Worm (Caenorhabditis elegans) whole organism, mixed stage, embryonic: Measurements from ENCODE around the gene ska-3.

Experiments
- M03D4.4 ChIP-seq: sonication (generic microtip); optimal IDR thresholded peaks from 2 replicates; lab custom pipeline; 2017; ENCODE audit warnings: mild to moderate bottlenecking, missing genetic modification characterization, missing compliant biosample characterization
- bed-3 ChIP-seq: fragments of 200-800 bp; sonication (Bioruptor generic); optimal IDR thresholded peaks from 3 replicates; lab custom pipeline; 2018; ENCODE audit warnings: mild to moderate bottlenecking, missing genetic modification characterization, moderate library complexity, missing compliant biosample characterization
- blmp-1 ChIP-seq: fragments of 150-350 bp; optimal IDR thresholded peaks from 2 replicates; lab custom pipeline; 2014; ENCODE audit warnings: missing biosample characterization, missing genetic modification characterization
- ceh-39 ChIP-seq: fragments of 150-350 bp; optimal IDR thresholded peaks from 2 replicates; lab custom pipeline; 2014; ENCODE audit warnings: missing biosample characterization, missing genetic modification characterization
- ceh-43 ChIP-seq: fragments of 200-800 bp; sonication (Bioruptor generic); optimal IDR thresholded peaks from 2 replicates; lab custom pipeline; 2018; ENCODE audit warnings: mild to moderate bottlenecking, missing genetic modification characterization, moderate library complexity, missing compliant biosample characterization
- ceh-83 ChIP-seq: fragments of 200-800 bp; sonication (Bioruptor generic); optimal IDR thresholded peaks from 2 replicates; lab custom pipeline; 2018; ENCODE audit warnings: mild to moderate bottlenecking, missing genetic modification characterization, missing compliant biosample characterization
- ces-1 ChIP-seq: fragments of 150-350 bp; optimal IDR thresholded peaks from 2 replicates; lab custom pipeline; 2014; ENCODE audit warnings: missing biosample characterization, missing genetic modification reagents, missing genetic modification characterization
- cnd-1 ChIP-seq: fragments of 200-800 bp; sonication (Bioruptor generic); optimal IDR thresholded peaks from 2 replicates; lab custom pipeline; 2018; ENCODE audit warnings: mild to moderate bottlenecking, missing genetic modification characterization, missing compliant biosample characterization
- drap-1 ChIP-seq: fragments of 200-800 bp; sonication (Bioruptor generic); optimal IDR thresholded peaks from 3 replicates; lab custom pipeline; 2018; ENCODE audit warnings: mild to moderate bottlenecking, missing genetic modification characterization, missing compliant biosample characterization
- elt-1 ChIP-seq: sonication (generic microtip); optimal IDR thresholded peaks from 2 replicates; lab custom pipeline; 2017; ENCODE audit warnings: missing genetic modification characterization, mild to moderate bottlenecking, missing compliant biosample characterization, antibody characterized with exemption, moderate library complexity, borderline replicate concordance; ENCODE audit not compliant: insufficient read depth
- elt-3 ChIP-seq: fragments of 150-350 bp; optimal IDR thresholded peaks from 2 replicates; lab custom pipeline; 2014; ENCODE audit warnings: missing biosample characterization, missing genetic modification characterization
- ham-2 ChIP-seq: fragments of 200-800 bp; sonication (Bioruptor generic); optimal IDR thresholded peaks from 2 replicates; lab custom pipeline; 2018; ENCODE audit warnings: mild to moderate bottlenecking, missing genetic modification characterization, missing compliant biosample characterization
- hlh-1 ChIP-seq: fragments of 150-350 bp; optimal IDR thresholded peaks from 2 replicates; lab custom pipeline; 2014; ENCODE audit warnings: missing biosample characterization, missing genetic modification reagents, missing genetic modification characterization
- lin-13 ChIP-seq: fragments of 150-350 bp; optimal IDR thresholded peaks from 2 replicates; lab custom pipeline; 2014; ENCODE audit warnings: missing biosample characterization, missing genetic modification characterization
- lsy-2 ChIP-seq: fragments of 150-350 bp; optimal IDR thresholded peaks from 2 replicates; lab custom pipeline; 2014; ENCODE audit warnings: missing biosample characterization, missing genetic modification characterization
- mab-5 ChIP-seq: fragments of 150-350 bp; optimal IDR thresholded peaks from 2 replicates; lab custom pipeline; 2014; ENCODE audit warnings: missing biosample characterization, missing genetic modification characterization
- mep-1 ChIP-seq: fragments of 150-350 bp; optimal IDR thresholded peaks from 2 replicates; lab custom pipeline; 2017; ENCODE audit warnings: missing biosample characterization, missing genetic modification reagents, missing genetic modification characterization, inconsistent platforms
- mls-2 ChIP-seq: sonication (generic microtip); optimal IDR thresholded peaks from 2 replicates; lab custom pipeline; 2016; ENCODE audit warnings: mild to moderate bottlenecking, missing genetic modification characterization, moderate library complexity, missing compliant biosample characterization
- nhr-2 ChIP-seq: fragments of 150-350 bp; optimal IDR thresholded peaks from 2 replicates; lab custom pipeline; 2014; ENCODE audit warnings: missing biosample characterization, missing genetic modification characterization
- nhr-237 ChIP-seq: fragments of 150-350 bp; optimal IDR thresholded peaks from 2 replicates; lab custom pipeline; 2014; ENCODE audit warnings: missing biosample characterization, missing genetic modification characterization
- nhr-28 ChIP-seq: fragments of 150-350 bp; optimal IDR thresholded peaks from 2 replicates; lab custom pipeline; 2014; ENCODE audit warnings: missing biosample characterization, missing genetic modification characterization
- nhr-76 ChIP-seq: sonication (generic microtip); optimal IDR thresholded peaks from 2 replicates; lab custom pipeline; 2017; ENCODE audit warnings: missing biosample characterization, missing genetic modification characterization
- pha-4 ChIP-seq: fragments of 150-350 bp; optimal IDR thresholded peaks from 2 replicates; lab custom pipeline; 2018; ENCODE audit warnings: missing biosample characterization, missing genetic modification reagents, missing genetic modification characterization
- sem-2 ChIP-seq: fragments of 200-800 bp; sonication (Bioruptor generic); optimal IDR thresholded peaks from 2 replicates; lab custom pipeline; 2018; ENCODE audit warnings: mild to moderate bottlenecking, missing genetic modification characterization, missing compliant biosample characterization
- snpc-4 ChIP-seq: fragments of 150-350 bp; optimal IDR thresholded peaks from 2 replicates; lab custom pipeline; 2014; ENCODE audit warnings: missing biosample characterization, missing genetic modification characterization
- sptf-1 ChIP-seq: sonication (generic microtip); optimal IDR thresholded peaks from 2 replicates; lab custom pipeline; 2017; ENCODE audit warnings: mild to moderate bottlenecking, missing genetic modification characterization, moderate library complexity, missing compliant biosample characterization
- unc-120 ChIP-seq: sonication (generic microtip); optimal IDR thresholded peaks from 2 replicates; lab custom pipeline; 2017; ENCODE audit warnings: missing genetic modification characterization, missing compliant biosample characterization; ENCODE audit not compliant: poor library complexity, severe bottlenecking
- unc-62 ChIP-seq: fragments of 150-350 bp; optimal IDR thresholded peaks from 2 replicates; lab custom pipeline; 2014; ENCODE audit warnings: missing biosample characterization, missing genetic modification reagents, missing genetic modification characterization
- zip-8 ChIP-seq: fragments of 150-350 bp; optimal IDR thresholded peaks from 2 replicates; lab custom pipeline; 2014; ENCODE audit warnings: missing biosample characterization, missing genetic modification characterization
- ztf-11 ChIP-seq: fragments of 150-350 bp; optimal IDR thresholded peaks from 2 replicates; lab custom pipeline; 2014; ENCODE audit warnings: missing biosample characterization, missing genetic modification characterization

Gene ska-3

DNA sequence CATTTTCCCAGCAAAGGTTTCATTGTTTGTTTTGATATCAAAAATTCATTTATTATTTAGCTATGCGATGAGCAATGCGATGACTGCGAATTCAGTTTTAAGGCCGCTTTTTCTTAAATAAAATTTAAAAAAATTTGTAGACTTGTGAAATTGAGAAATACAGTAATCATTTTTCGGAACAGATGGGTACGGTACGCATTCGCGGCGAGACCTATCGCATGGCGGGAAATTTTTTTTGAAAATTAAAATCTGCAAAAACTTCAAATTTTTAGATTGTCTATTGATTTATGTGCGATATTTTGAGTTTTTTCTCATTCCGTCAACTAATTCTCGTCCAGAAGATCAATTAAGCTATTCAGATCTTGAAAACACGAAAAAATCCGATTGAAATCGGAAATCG lies 15.3 kb downstream of the ska-3 start:
- TF ChIP-seq mep-1 (no peak), elt-1 (tag; lab: Kevin White, UChicago) (no peak), lsy-2 (tag; lab: Kevin White, UChicago) (no peak), nhr-76 (tag; lab: Kevin White, UChicago) (no peak), ceh-39 (tag; lab: Kevin White, UChicago) (no peak), ces-1 (GFP tag; lab: Kevin White, UChicago) (no peak), drap-1 (GFP tag; lab: Kevin White, UChicago) (no peak), unc-62 (GFP tag; lab: Kevin White, UChicago) (no peak), nhr-2 (tag; lab: Kevin White, UChicago) (no peak), nhr-28 (tag; lab: Kevin White, UChicago) (no peak), mab-5 (no peak), elt-3 (tag; lab: Kevin White, UChicago) (no peak), ceh-43 (GFP tag; lab: Kevin White, UChicago) (no peak), ceh-83 (no peak), blmp-1 (tag; lab: Kevin White, UChicago) (no peak), cnd-1 (no peak)

DNA sequence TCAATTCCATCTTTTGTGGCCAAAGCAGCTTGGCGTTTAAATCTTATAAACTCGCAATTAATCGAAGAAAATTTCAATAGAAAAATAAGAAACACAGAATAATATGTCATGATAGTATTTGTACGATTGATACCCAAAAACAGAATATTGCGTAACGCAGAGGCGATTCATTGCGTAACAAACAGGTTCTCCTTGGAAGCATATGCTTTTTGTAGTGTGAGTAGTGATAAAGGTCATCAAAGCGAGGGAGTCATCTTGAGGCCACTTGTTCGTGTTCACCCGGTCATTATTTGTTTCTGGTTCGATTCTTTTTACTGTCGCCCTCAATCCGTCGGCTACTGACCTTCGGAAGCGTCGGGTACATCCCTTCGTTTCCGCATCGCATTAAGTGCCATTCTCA lies 17.8 kb downstream of the ska-3 start, which contains the start of gene F54E7.6:
F54E7.6 (minus strand) TSS at position 110 of the 400 bp plus-strand sequence.
- TF ChIP-seq ham-2, result peak; percentile 42
- peak; percentile 99 for TF ChIP-seq zip-8
- no peak for TF ChIP-seq ces-1 (GFP tag; lab: Kevin White, UChicago)
- TF ChIP-seq, all 35 proteins: peak for 2

DNA sequence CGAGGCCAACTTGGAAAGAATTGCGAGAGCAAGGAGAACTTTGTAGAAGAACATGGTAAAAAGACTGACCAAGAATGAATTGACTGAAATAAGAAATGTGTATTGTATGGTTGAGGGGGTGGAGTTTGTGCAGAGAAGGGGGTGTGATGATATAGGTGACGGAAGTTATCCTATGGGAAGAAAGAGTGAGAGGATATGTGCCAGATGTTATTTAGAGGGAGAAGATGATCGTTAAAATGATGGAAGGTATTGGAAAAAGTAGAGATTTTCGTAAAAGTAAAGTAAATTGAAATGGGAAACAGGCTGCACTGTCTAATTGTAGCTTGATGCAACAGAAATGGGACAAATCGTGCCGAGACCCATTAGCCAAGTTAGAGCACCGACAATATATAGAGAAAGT lies 21.9 kb downstream of the ska-3 start, which contains the start of gene sdz-21:
sdz-21 (minus strand) TSS at position 101 of the 400 bp plus-strand sequence.
- TF ChIP-seq ceh-83 (no peak), bed-3 (GFP tag; lab: Kevin White, UChicago) (no peak), nhr-76 (tag; lab: Kevin White, UChicago) (no peak), sem-2 (GFP tag; lab: Kevin White, UChicago) (no peak), blmp-1 (tag; lab: Kevin White, UChicago) (no peak), nhr-237 (tag; lab: Kevin White, UChicago) (no peak), sptf-1 (tag; lab: Kevin White, UChicago) (no peak), elt-3 (tag; lab: Kevin White, UChicago) (no peak), drap-1 (GFP tag; lab: Kevin White, UChicago) (no peak), mls-2 (tag; lab: Kevin White, UChicago) (no peak), mab-5 (no peak), elt-1 (tag; lab: Kevin White, UChicago) (no peak)

DNA sequence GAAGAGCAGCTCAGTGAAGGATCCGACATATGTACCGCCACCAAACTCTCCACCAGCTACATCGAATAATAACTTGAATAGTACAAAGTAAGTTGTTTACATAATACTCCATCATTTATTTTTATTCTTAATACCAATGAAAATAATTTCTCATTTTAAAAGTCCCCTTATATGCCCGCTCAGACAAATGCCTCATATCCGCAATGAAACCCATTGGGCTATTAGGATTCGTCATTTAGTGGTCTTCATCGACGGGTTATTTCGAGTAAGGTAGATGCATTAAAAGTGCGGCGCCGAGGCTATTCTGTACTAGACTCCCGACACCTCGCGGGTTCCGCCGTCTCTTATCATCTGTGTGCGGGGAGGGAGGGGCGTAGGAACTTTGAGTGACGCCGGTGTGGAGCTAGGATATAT lies 25.1 kb downstream of the ska-3 start:
- TF ChIP-seq ceh-83 (no peak), M03D4.4 (tag; lab: Kevin White, UChicago) (no peak), ces-1 (GFP tag; lab: Kevin White, UChicago) (no peak), lin-13 (tag; lab: Kevin White, UChicago) (no peak), hlh-1 (tag; lab: Kevin White, UChicago) (no peak), nhr-76 (tag; lab: Kevin White, UChicago) (no peak), ztf-11 (tag; lab: Kevin White, UChicago) (no peak), ceh-39 (tag; lab: Kevin White, UChicago) (no peak), lsy-2 (tag; lab: Kevin White, UChicago) (no peak), sptf-1 (tag; lab: Kevin White, UChicago) (no peak), sem-2 (GFP tag; lab: Kevin White, UChicago) (no peak), snpc-4 (tag; lab: Kevin White, UChicago) (no peak), pha-4 (tag; lab: Kevin White, UChicago) (no peak)

DNA sequence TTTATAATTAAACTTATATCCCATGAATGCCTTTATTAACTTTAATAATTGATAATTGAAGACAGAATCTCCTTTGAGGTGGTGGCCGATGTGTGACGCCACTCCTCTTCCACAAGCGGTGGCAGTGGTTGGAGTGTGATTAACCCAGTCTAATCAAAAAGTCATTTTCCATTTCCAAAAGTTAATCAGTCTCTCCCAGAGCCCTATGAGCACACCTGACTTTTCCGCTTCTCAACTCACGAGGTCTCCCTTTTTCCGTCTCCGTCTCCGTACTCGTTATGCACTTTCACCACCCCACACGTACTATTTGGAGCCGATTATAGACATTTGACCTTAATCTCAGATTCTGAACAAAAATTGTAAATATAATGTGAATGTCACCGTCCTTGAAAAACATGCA lies 36.1 kb downstream of the ska-3 start:
- no peak for TF ChIP-seq lsy-2 (tag; lab: Kevin White, UChicago)
- no peak for TF ChIP-seq unc-62 (GFP tag; lab: Kevin White, UChicago)
- TF ChIP-seq sptf-1 (tag; lab: Kevin White, UChicago), result no peak
- peak; percentile 2 for TF ChIP-seq unc-120 (tag; lab: Kevin White, UChicago)
- TF ChIP-seq nhr-237 (tag; lab: Kevin White, UChicago), result no peak
- TF ChIP-seq nhr-28 (tag; lab: Kevin White, UChicago), result no peak
- no peak for TF ChIP-seq ces-1 (GFP tag; lab: Kevin White, UChicago)
- TF ChIP-seq, all 35 proteins: peak for 1
